Worm (Caenorhabditis elegans) whole organism, L4/young adult: ENCODE data around the gene Y49F6A.5.

Experiments
- W03F9.2 ChIP-seq: fragments of 150-350 bp; optimal IDR thresholded peaks from 2 replicates; lab custom pipeline; 2014; ENCODE audit warnings: missing biosample characterization, missing genetic modification characterization
- dao-5 ChIP-seq: sonication (generic microtip); optimal IDR thresholded peaks from 2 replicates; lab custom pipeline; 2016; ENCODE audit warnings: missing genotype, missing genetic modification characterization, moderate library complexity, missing compliant biosample characterization
- him-1 ChIP-seq: sonication (generic microtip); optimal IDR thresholded peaks from 2 replicates; lab custom pipeline; 2016; ENCODE audit warnings: missing genotype, missing genetic modification reagents, missing genetic modification characterization, missing compliant biosample characterization

Gene Y49F6A.5

DNA sequence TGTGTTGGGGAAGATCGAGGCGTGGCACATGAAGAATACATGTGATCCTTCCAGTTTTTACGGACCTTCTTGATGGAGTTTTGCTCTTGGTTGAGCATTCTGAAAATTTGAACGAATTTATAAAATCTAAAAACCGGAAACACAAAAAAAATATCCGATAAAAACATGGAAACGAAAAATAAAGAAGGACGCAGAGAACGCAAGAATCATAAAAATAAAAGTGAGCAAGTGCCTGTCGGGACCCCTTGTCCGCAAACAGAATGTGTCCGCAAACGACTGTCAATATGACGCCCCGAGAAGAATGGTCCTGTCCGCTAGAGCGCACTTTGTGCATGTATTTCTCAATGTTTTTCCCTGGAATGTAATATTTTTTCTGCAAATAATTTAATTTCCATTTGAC, at the start of gene Y49F6A.5:
Y49F6A.5 (minus strand) TSS at position 101 of the 400 bp plus-strand sequence.
- TF ChIP-seq him-1 (no peak), W03F9.2 (tag; lab: Kevin White, UChicago) (no peak), dao-5 (tag; lab: Kevin White, UChicago) (no peak)

DNA sequence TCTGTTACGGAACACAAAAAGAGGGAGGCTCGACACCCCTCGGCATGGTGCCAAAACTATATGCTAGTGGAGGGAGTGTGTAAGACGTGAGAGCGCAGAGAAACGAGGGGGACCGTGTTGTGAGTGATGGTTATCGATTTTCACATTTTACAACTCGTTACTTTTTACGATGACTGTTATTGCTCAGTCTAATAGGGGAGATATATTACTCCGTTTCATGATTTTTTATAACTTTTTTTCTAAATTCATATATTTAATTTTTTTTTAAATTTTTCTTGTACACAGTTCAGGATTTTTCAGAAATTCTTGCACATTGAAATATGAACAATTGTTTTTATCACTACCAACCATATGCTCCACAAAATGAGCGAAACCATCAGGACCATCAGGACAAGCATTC, 45.7 kb upstream of the Y49F6A.5 start, which contains the start of gene F19B10.5:
F19B10.5 (plus strand) TSS at position 301 of the 400 bp plus-strand sequence.
- TF ChIP-seq dao-5 (tag; lab: Kevin White, UChicago) (no peak), W03F9.2 (tag; lab: Kevin White, UChicago) (no peak), him-1 (no peak)

DNA sequence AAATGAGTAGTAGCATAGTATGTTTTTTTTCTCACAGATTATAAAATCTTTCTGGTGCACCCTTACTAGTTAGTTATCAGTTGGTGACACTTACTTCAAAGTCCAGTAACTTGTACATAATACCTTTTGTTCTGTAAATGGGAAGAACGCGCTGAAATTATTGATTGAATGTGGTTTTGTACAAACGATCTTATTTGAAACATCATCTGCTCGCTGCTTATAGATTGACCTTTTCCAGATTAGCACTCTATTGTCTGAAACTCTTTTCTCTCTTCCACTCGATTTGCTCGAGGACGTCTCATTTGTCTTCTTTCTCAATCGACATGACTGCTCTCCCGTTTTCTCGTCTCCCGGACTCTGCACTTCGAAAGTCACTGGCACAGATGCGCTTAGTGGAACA, 37.4 kb upstream of the Y49F6A.5 start, which contains the start of gene fbxb-33:
fbxb-33 (plus strand) TSS at position 301 of the 400 bp plus-strand sequence.
- TF ChIP-seq dao-5 (tag; lab: Kevin White, UChicago): no peak
- no peak for TF ChIP-seq him-1
- TF ChIP-seq W03F9.2 (tag; lab: Kevin White, UChicago): no peak

DNA sequence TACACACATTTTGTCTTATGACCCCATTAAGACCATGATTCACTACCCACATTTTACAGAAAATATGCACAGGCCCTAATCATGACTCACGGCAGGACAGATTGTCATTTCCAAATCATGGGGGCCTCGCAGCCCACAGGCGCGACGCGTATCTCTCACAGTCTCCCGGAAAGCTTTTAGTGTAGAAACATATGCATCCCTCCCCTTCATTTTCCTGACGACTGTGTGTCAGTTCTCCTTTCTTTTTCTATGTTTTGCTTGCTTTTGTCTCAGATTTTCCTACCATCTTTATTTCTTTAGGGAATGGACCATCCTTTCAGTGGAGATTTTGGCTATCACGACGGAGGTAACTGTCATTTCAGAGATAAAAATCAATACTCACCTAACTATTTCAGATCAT, 31.5 kb upstream of the Y49F6A.5 start, which contains the start of gene M151.1:
M151.1 (plus strand) TSS at position 301 of the 400 bp plus-strand sequence.
- TF ChIP-seq him-1 (no peak), W03F9.2 (tag; lab: Kevin White, UChicago) (no peak), dao-5 (tag; lab: Kevin White, UChicago) (no peak)

DNA sequence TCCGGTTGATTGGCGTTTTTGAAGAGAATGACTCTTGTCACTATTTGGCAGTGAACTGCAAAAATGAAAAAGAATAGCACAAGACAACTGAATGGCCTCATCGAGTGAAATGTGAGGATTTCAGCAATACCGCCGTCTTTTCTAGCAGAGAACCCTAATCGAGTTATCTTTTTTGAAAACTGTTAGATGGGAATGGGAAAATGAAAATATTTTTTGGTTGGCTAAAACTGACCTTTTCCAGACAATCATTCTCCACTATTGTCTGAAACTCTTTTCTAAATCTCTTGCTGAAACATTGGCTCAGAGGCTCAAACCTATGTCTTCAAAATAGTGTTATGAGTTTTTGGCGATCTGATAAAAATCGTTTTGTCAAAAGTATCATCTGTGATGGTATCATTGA, 30.5 kb upstream of the Y49F6A.5 start, which contains the start of gene M151.10:
M151.10 (minus strand) TSS at position 101 of the 400 bp plus-strand sequence.
- no peak for TF ChIP-seq dao-5 (tag; lab: Kevin White, UChicago)
- TF ChIP-seq W03F9.2 (tag; lab: Kevin White, UChicago): no peak
- TF ChIP-seq him-1: no peak

DNA sequence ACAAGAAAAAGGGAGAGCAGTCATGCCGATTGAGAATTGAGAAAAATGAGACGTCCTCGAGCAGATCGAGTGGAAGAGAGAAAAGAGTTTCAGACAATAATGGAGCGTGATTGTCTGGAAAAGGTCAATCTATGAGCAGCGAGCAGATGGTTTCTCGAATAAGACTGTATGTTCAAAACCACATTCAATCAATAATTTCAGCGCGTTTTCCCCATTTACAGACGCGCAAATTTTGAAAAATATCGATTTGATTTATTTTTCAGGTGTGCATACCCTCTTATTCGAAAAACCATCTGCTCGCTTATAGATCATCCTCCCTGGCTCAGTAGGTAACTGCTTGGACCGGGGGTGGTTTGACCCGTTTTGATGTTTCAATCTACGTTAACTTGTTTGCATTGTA, 29.6 kb upstream of the Y49F6A.5 start, which contains the start of gene fbxb-31:
fbxb-31 (minus strand) TSS at position 101 of the 400 bp plus-strand sequence.
- TF ChIP-seq him-1 (no peak), W03F9.2 (tag; lab: Kevin White, UChicago) (no peak), dao-5 (tag; lab: Kevin White, UChicago) (no peak)

DNA sequence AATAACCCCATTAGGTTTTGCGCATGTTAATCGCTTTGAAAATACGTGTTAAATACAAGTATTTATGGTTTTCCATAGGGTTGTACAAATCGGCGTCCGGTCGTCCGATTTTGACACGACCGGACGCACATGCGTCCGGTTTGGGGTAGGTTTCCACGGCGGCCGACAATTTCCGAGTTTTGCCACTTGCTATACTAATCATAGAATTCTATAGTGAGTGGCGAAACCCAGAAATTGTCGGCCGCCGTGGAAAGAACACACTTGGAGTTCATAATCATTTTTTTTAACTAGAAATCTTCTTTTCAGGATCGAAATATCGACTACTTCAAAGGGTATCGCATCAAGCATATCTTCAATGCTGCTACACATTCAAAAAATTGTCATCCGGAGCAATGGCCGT, 25.1 kb upstream of the Y49F6A.5 start:
- TF ChIP-seq W03F9.2 (tag; lab: Kevin White, UChicago): no peak

DNA sequence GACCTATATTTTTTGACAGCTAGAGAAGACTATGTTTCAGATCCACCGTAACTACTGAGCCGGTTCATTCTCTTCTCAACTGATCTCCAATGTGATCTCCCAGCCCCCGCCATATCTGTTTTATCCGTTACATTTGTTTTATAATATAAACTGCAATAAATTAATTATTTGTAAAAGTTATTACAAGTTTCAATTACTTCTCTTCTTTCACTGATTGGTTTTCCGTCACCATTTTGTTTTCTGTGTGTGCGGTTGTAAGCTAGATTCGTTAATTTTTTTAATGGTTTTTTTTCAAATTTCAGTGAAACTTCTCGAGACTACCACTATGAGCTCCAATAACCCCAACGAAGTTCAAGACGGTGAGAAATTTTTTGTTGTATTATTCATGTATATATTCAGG, 21.1 kb upstream of the Y49F6A.5 start, which contains the start of gene M151.2:
M151.2 (plus strand) TSS at position 301 of the 400 bp plus-strand sequence.
- TF ChIP-seq W03F9.2 (tag; lab: Kevin White, UChicago) (no peak), him-1 (no peak), dao-5 (tag; lab: Kevin White, UChicago) (no peak)

DNA sequence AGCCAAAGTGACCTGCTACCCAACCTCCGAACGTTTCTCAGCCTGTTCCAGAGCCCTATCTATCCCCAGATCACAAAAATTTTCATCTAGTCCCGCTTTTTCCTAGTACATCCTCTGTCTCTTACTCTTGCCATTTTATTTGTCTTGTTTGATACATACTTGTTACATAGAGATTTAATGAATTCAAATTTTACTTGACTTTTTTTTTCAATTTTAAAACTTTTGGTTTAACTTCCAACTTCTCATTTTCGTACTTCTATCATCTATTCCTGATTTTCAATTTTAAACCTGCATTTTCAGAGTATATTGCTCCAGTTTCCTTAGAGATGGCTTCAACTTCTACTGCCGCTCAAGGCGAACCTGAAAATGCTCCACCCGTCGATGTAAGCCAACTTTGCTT, 17.2 kb upstream of the Y49F6A.5 start, which contains the start of gene M151.3:
M151.3 (plus strand) TSS at position 301 of the 400 bp plus-strand sequence.
- TF ChIP-seq W03F9.2 (tag; lab: Kevin White, UChicago): no peak
- TF ChIP-seq dao-5 (tag; lab: Kevin White, UChicago): no peak
- TF ChIP-seq him-1: no peak

DNA sequence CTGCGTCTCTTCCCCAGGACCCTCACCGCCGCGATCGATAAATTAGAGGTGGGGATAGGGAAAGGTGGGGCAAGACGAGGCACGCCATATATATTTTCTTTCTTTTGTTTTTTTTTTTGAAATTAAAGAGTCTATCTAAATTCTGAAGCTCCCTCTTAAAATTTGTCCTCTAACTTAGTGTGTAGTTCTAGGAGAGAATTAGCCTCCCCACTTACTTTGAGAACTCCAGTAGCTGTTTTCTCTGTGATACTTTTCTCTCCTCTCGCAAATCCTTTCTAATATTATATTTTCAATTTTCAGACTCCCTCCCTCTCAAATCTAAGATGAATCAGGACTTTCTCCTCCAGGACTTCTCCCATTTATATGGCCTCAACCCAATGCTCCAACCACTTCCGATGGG, 12.3 kb upstream of the Y49F6A.5 start, which contains the start of gene M151.7:
M151.7 (plus strand) TSS at position 301 of the 400 bp plus-strand sequence.
- TF ChIP-seq W03F9.2 (tag; lab: Kevin White, UChicago) (no peak), him-1 (no peak), dao-5 (tag; lab: Kevin White, UChicago) (no peak)

DNA sequence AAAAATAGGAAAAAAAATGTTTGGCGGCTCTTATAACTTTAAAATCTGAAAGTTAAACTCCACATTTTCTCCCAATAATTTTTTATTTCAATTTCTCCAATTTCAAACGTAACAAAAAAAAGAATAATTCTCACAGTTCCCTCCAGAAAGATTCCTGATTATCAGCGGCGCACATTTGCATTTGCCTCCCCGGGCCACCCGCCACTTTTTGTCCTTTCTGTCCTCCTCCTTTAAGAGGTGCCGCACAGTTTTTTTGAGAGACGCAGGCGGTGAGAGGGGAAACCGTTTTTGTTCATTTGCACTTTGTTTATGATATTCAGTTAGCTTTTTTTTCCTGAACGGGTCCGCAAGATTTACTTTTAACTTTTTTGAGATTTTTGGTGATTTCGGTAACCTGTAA, 11.2 kb upstream of the Y49F6A.5 start:
- TF ChIP-seq W03F9.2 (tag; lab: Kevin White, UChicago): no peak
- TF ChIP-seq him-1: no peak
- TF ChIP-seq dao-5 (tag; lab: Kevin White, UChicago): no peak

DNA sequence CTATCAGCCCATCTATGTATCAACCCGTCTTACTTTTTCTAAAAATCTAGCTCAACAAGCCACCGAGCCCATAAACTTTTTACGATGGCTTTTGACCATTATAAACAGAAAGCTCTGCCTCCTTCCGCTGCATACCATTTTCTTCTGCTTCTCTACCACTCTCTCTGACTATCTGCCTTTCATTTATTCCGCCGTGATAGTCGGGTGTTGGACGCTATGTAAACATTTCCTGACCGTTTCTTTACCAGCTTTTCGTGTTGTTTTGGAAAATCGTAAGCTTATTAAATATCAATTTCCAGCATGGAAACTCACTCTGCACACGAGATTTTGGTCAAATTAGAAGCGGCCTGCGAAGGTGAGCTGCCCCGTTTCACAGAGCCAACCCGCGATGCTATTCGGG, 7.8 kb upstream of the Y49F6A.5 start, which contains the start of gene F40E12.1:
F40E12.1 (plus strand) TSS at position 301 of the 400 bp plus-strand sequence.
- TF ChIP-seq W03F9.2 (tag; lab: Kevin White, UChicago) (no peak), dao-5 (tag; lab: Kevin White, UChicago) (no peak), him-1 (no peak)

DNA sequence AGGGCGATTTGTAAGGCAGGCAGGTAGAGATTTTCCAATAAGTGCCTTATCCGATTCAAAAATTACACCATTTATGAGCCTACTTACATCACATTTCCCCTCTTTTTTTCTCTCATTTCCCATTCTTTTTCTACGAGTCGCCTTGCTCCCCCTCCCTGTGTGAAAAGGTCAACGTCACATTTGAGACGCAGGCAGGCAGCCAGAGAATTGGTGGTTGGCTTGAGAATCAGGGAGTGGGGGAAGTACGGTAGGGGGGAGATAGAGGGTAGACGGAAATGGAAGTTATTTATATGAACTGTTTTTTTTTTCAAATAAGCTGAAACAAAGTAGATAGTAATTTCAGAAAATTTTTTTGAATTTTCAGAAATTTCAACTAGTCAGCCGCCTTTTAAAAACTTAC, 7.0 kb upstream of the Y49F6A.5 start:
- TF ChIP-seq him-1 (no peak), W03F9.2 (tag; lab: Kevin White, UChicago) (no peak), dao-5 (tag; lab: Kevin White, UChicago) (no peak)

DNA sequence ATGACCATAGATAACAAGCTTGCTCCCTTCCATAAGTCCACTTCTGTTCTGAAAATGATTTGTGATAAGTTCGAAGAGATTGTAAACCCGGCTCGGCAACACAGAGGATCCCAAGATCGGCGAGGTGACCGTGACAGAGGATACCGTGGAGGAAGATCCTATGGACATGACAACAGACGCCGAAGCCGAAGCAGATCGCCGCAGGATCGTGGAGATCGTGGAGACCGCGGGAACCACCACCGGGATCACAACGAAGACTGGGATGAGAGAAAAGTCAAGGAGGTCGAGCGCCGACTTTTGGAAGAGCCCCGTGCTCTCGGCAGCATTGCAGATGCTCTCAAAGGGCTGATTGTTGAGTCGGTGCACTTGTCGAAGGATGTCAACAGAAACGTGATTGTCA, 5.1 kb downstream of the Y49F6A.5 start:
- TF ChIP-seq him-1 (no peak), W03F9.2 (tag; lab: Kevin White, UChicago) (no peak), dao-5 (tag; lab: Kevin White, UChicago) (no peak)

DNA sequence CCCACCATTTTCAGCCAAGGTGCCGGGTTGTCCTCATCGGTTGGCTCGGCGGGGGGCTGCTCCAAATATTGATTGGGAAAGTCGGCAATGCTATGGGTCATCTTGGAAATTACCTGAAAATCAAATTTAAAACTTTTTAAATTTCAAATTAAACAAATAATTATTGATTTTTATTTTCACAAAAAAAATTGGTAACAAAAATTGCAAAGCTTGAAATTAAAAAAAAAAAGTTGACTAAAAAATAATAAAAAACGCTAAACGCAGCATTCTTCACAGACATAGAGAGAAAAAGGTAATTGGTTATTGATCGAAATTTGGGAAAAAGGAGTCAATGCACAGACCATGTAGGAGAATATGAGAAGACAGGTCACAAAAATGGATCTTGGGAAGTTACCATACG, 10.9 kb downstream of the Y49F6A.5 start, which contains the start of gene Y49F6A.11:
Y49F6A.11 (minus strand) TSS at position 101 of the 400 bp plus-strand sequence.
- TF ChIP-seq W03F9.2 (tag; lab: Kevin White, UChicago) (no peak), dao-5 (tag; lab: Kevin White, UChicago) (no peak), him-1 (no peak)
